Worm (Caenorhabditis elegans) whole organism, L4 larva: ENCODE measurements around the gene F59B2.15.

Experiments
- F10B5.3 ChIP-seq: sonication (generic microtip); optimal IDR thresholded peaks from 2 replicates; lab custom pipeline; 2016; ENCODE audit warnings: mild to moderate bottlenecking, missing genetic modification characterization, missing compliant biosample characterization
- R02D3.7 ChIP-seq: fragments of 150-350 bp; sonication (generic microtip); optimal IDR thresholded peaks from 3 replicates; lab custom pipeline; 2014; ENCODE audit warnings: missing biosample characterization, missing genetic modification characterization
- ZK337.2 ChIP-seq: fragments of 200-800 bp; sonication (Bioruptor generic); IDR thresholded peaks from 2 replicates; pipeline ENCODE4 v1.3.6; 2022; ENCODE audit warnings: missing genetic modification reagents, missing genetic modification characterization, missing compliant biosample characterization
- aha-1 ChIP-seq: fragments of 150-350 bp; peaks from one replicate; lab custom pipeline; 2014; ENCODE audit warnings: missing biosample characterization, missing genetic modification characterization
- aly-2 ChIP-seq: sonication (generic microtip); optimal IDR thresholded peaks from 2 replicates; lab custom pipeline; 2018; ENCODE audit warnings: missing biosample characterization, missing genetic modification characterization
- arid-1 ChIP-seq: fragments of 200-800 bp; sonication (Bioruptor generic); conservative IDR thresholded peaks from 2 replicates; pipeline ENCODE4 v1.3.6; 2022; ENCODE audit warnings: missing genetic modification reagents, missing genetic modification characterization, missing compliant biosample characterization
- ceh-28 ChIP-seq: fragments of 150-350 bp; optimal IDR thresholded peaks from 2 replicates; lab custom pipeline; 2014; ENCODE audit warnings: missing biosample characterization, missing genetic modification reagents, missing genetic modification characterization
- ceh-62 ChIP-seq: sonication (generic microtip); optimal IDR thresholded peaks from 2 replicates; lab custom pipeline; 2017; ENCODE audit warnings: missing biosample characterization, missing genetic modification characterization
- cey-2 ChIP-seq: sonication (generic microtip); optimal IDR thresholded peaks from 3 replicates; lab custom pipeline; 2017; ENCODE audit warnings: missing genetic modification characterization, mild to moderate bottlenecking, missing compliant biosample characterization, antibody characterized with exemption, borderline replicate concordance; ENCODE audit not compliant: insufficient read depth
- daf-12 ChIP-seq: fragments of 150-350 bp; optimal IDR thresholded peaks from 2 replicates; lab custom pipeline; 2014; ENCODE audit warnings: missing biosample characterization, missing genetic modification reagents, missing genetic modification characterization
- daf-19 ChIP-seq: fragments of 200-800 bp; sonication (Bioruptor generic); conservative IDR thresholded peaks from 2 replicates; pipeline ENCODE4 v1.3.6; 2022; ENCODE audit warnings: missing genetic modification characterization, missing compliant biosample characterization
- dmd-9 ChIP-seq: fragments of 200-800 bp; sonication (Bioruptor generic); IDR thresholded peaks from 2 replicates; pipeline ENCODE4 v1.3.6; 2022; ENCODE audit warnings: missing genetic modification reagents, missing genetic modification characterization, missing compliant biosample characterization
- dpl-1 ChIP-seq: fragments of 150-350 bp; optimal IDR thresholded peaks from 2 replicates; lab custom pipeline; 2014; ENCODE audit warnings: missing biosample characterization, missing genetic modification reagents, missing genetic modification characterization
- egl-27 ChIP-seq: sonication (generic microtip); optimal IDR thresholded peaks from 3 replicates; lab custom pipeline; 2017; ENCODE audit warnings: missing biosample characterization, missing genetic modification reagents, missing genetic modification characterization
- fos-1 ChIP-seq: fragments of 150-350 bp; optimal IDR thresholded peaks from 2 replicates; lab custom pipeline; 2014; ENCODE audit warnings: missing biosample characterization, missing genetic modification characterization
- hif-1 ChIP-seq, 2 experiments: sonication (generic microtip); optimal IDR thresholded peaks; 2 replicates each; lab custom pipeline; 2016 to 2017; ENCODE audit warnings: missing compliant biosample characterization in 2 of 2, missing genetic modification characterization in 2 of 2, missing genetic modification reagents in 2 of 2, missing genotype in 2 of 2, mild to moderate bottlenecking in 1 of 2
- hlh-11 ChIP-seq: fragments of 200-800 bp; sonication (Bioruptor generic); optimal IDR thresholded peaks from 2 replicates; lab custom pipeline; 2018; ENCODE audit warnings: mild to moderate bottlenecking, missing genetic modification characterization, missing compliant biosample characterization
- jun-1 ChIP-seq: fragments of 150-350 bp; optimal IDR thresholded peaks from 2 replicates; lab custom pipeline; 2014; ENCODE audit warnings: missing biosample characterization, missing genetic modification reagents, missing genetic modification characterization
- lin-13 ChIP-seq: fragments of 150-350 bp; optimal IDR thresholded peaks from 2 replicates; lab custom pipeline; 2014; ENCODE audit warnings: missing biosample characterization, missing genetic modification reagents, missing genetic modification characterization
- lin-29 ChIP-seq: fragments of 200-800 bp; sonication (Bioruptor generic); IDR thresholded peaks from 2 replicates; pipeline ENCODE4 v1.3.6; 2022; ENCODE audit warnings: missing genetic modification reagents, missing genetic modification characterization, missing compliant biosample characterization
- lin-39 ChIP-seq: fragments of 150-350 bp; optimal IDR thresholded peaks from 2 replicates; lab custom pipeline; 2014; ENCODE audit warnings: missing biosample characterization, missing genetic modification reagents, missing genetic modification characterization
- lsy-2 ChIP-seq, 2 experiments: fragments of 150-350 bp in 1 of 2; sonication (generic microtip) in 1 of 2; optimal IDR thresholded peaks; 2 replicates each; lab custom pipeline; 2014 to 2017; ENCODE audit warnings: missing biosample characterization in 2 of 2, missing genetic modification characterization in 2 of 2
- madf-5 ChIP-seq, 2 experiments: fragments of 200-800 bp; sonication (Bioruptor generic); IDR thresholded peaks; 2 replicates each; pipeline ENCODE4 v1.3.6; 2022; ENCODE audit warnings: missing compliant biosample characterization in 2 of 2, missing genetic modification characterization in 2 of 2
- mdl-1 ChIP-seq, 2 experiments: fragments of 150-350 bp in 1 of 2; sonication (generic microtip) in 1 of 2; optimal IDR thresholded peaks; 2 replicates each; lab custom pipeline; 2014 to 2017; ENCODE audit warnings: missing biosample characterization in 2 of 2, missing genetic modification characterization in 2 of 2
- mdt-29 ChIP-seq: fragments of 200-800 bp; sonication (Bioruptor generic); IDR thresholded peaks from 2 replicates; pipeline ENCODE4 v1.3.6; 2022; ENCODE audit warnings: missing genetic modification reagents, missing genetic modification characterization, missing compliant biosample characterization
- mxl-2 ChIP-seq: fragments of 200-800 bp; sonication (Bioruptor generic); conservative IDR thresholded peaks from 2 replicates; pipeline ENCODE4 v1.3.6; 2022; ENCODE audit warnings: missing genetic modification reagents, missing genetic modification characterization, missing compliant biosample characterization
- nhr-10 ChIP-seq: fragments of 150-350 bp; optimal IDR thresholded peaks from 2 replicates; lab custom pipeline; 2014; ENCODE audit warnings: missing biosample characterization, missing genetic modification characterization
- nhr-111 ChIP-seq: fragments of 200-800 bp; sonication (Bioruptor generic); optimal IDR thresholded peaks from 2 replicates; lab custom pipeline; 2018; ENCODE audit warnings: mild to moderate bottlenecking, missing genetic modification characterization, missing compliant biosample characterization
- nhr-41 ChIP-seq: fragments of 200-800 bp; sonication (Bioruptor generic); IDR thresholded peaks from 2 replicates; pipeline ENCODE4 v1.3.6; 2022; ENCODE audit warnings: missing genetic modification reagents, missing genetic modification characterization, missing compliant biosample characterization
- nhr-42 ChIP-seq: fragments of 200-800 bp; sonication (Bioruptor generic); IDR thresholded peaks from 2 replicates; pipeline ENCODE4 v1.3.6; 2022; ENCODE audit warnings: missing genetic modification characterization, missing compliant biosample characterization
- nhr-48 ChIP-seq: sonication (generic microtip); optimal IDR thresholded peaks from 2 replicates; lab custom pipeline; 2016; ENCODE audit warnings: mild to moderate bottlenecking, missing genetic modification characterization, missing compliant biosample characterization
- nhr-76 ChIP-seq: fragments of 150-350 bp; optimal IDR thresholded peaks from 2 replicates; lab custom pipeline; 2014; ENCODE audit warnings: missing biosample characterization, missing genetic modification characterization
- nhr-77 ChIP-seq: fragments of 150-350 bp; optimal IDR thresholded peaks from 2 replicates; lab custom pipeline; 2014; ENCODE audit warnings: missing biosample characterization, missing genetic modification characterization
- pqm-1 ChIP-seq: sonication (generic microtip); optimal IDR thresholded peaks from 2 replicates; lab custom pipeline; 2017; ENCODE audit warnings: missing biosample characterization, missing genetic modification characterization
- rbr-2 ChIP-seq: sonication (generic microtip); optimal IDR thresholded peaks from 2 replicates; lab custom pipeline; 2016; ENCODE audit warnings: missing genotype, missing genetic modification characterization, missing compliant biosample characterization
- sdz-12 ChIP-seq: fragments of 200-800 bp; sonication (Bioruptor generic); optimal IDR thresholded peaks from 2 replicates; lab custom pipeline; 2018; ENCODE audit warnings: mild to moderate bottlenecking, missing genetic modification characterization, missing compliant biosample characterization
- set-16 ChIP-seq: fragments of 200-800 bp; sonication (Bioruptor generic); IDR thresholded peaks from 2 replicates; pipeline ENCODE4 v1.3.6; 2022; ENCODE audit warnings: missing genetic modification reagents, missing genetic modification characterization, missing compliant biosample characterization
- skn-1 ChIP-seq: fragments of 150-350 bp; optimal IDR thresholded peaks from 2 replicates; lab custom pipeline; 2014; ENCODE audit warnings: missing biosample characterization, missing genetic modification characterization
- spr-1 ChIP-seq: sonication (generic microtip); optimal IDR thresholded peaks from 2 replicates; lab custom pipeline; 2016; ENCODE audit warnings: mild to moderate bottlenecking, missing genetic modification characterization, missing compliant biosample characterization
- tra-1 ChIP-seq: fragments of 200-800 bp; sonication (Bioruptor generic); IDR thresholded peaks from 2 replicates; pipeline ENCODE4 v1.3.6; 2022; ENCODE audit warnings: missing genetic modification reagents, missing genetic modification characterization, missing compliant biosample characterization
- unc-130 ChIP-seq: sonication (generic microtip); optimal IDR thresholded peaks from 2 replicates; lab custom pipeline; 2016; ENCODE audit warnings: missing genetic modification reagents, missing genetic modification characterization, missing compliant biosample characterization
- unc-39 ChIP-seq: sonication (generic microtip); optimal IDR thresholded peaks from 2 replicates; lab custom pipeline; 2017; ENCODE audit warnings: missing biosample characterization, missing genetic modification characterization
- unc-62 ChIP-seq, 3 experiments: fragments of 150-350 bp in 1 of 3; sonication (generic microtip); optimal IDR thresholded peaks in 2 of 3; peaks in 1 of 3; 1 replicate in 1 of 3; 2 replicates in 2 of 3; lab custom pipeline; 2014 to 2017; ENCODE audit warnings: missing biosample characterization in 3 of 3, missing genetic modification characterization in 3 of 3, missing genetic modification reagents in 3 of 3, missing genotype in 1 of 3
- zag-1 ChIP-seq: fragments of 150-350 bp; optimal IDR thresholded peaks from 2 replicates; lab custom pipeline; 2014; ENCODE audit warnings: missing biosample characterization, missing genetic modification characterization
- zfp-3 ChIP-seq: fragments of 200-800 bp; sonication (Bioruptor generic); conservative IDR thresholded peaks from 2 replicates; pipeline ENCODE4 v1.3.6; 2022; ENCODE audit warnings: missing genetic modification reagents, missing genetic modification characterization, missing compliant biosample characterization
- zip-11 ChIP-seq: fragments of 200-800 bp; sonication (Bioruptor generic); IDR thresholded peaks from 2 replicates; pipeline ENCODE4 v1.3.6; 2022; ENCODE audit warnings: missing genetic modification characterization, missing compliant biosample characterization

F59B2.15 gene

ce11 chrIII:9002545-9002944 lies at the start of gene F59B2.15, which contains the start of gene zif-1:
Gene F59B2.15 (minus strand): TSS chrIII:9002645.
Gene zif-1 (plus strand): TSS chrIII:9002779.
- TF ChIP-seq zip-11 (GFP tag; lab: Robert Waterston, UW) = no peak
- TF ChIP-seq, all 104 proteins: peak for 0

DNA sequence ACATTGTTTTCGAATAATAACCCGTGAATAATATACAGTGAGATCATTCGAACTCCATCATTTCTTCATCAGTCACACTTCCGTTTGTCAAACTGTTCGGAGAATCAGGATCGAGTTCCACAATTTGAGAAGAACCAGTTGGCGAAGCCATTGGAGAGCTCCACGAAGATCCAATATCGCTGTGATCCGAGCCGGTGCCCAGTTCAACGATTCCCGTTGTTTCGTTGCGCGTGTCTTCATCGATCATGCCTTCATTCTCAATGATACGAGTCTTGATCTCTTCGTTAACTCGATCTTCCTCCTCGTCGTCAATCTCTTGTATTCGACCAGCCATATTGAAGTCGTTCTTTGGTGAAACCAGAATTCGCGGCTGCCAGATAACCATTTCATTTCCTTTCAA lies 49.3 kb upstream of the F59B2.15 start:
- TF ChIP-seq zag-1 (tag; lab: Kevin White, UChicago) = no peak
- peak; percentile 49; the same call in 1 of the 2 replicates for TF ChIP-seq mxl-2 (GFP tag; lab: Robert Waterston, UW)
- 0 out of 2 replicates have a peak, but pooled peaks have one; percentile 54 for TF ChIP-seq ZK337.2 (GFP tag; lab: Robert Waterston, UW)
- TF ChIP-seq dpl-1 = no peak
- no peak for TF ChIP-seq lin-39 (tag; lab: Kevin White, UChicago)
- 0 out of 4 replicates have a peak, but pooled peaks of 1 of the 2 experiments have one; percentile 6 for TF ChIP-seq madf-5 (GFP tag; IDR thresholded peaks at IDR 0.05; lab: Robert Waterston, UW)
- no peak for TF ChIP-seq egl-27
- no peak for TF ChIP-seq nhr-76 (tag; lab: Kevin White, UChicago)
- TF ChIP-seq daf-12 (tag; lab: Kevin White, UChicago) = no peak
- TF ChIP-seq nhr-48 = no peak
- TF ChIP-seq lsy-2 (tag; optimal IDR thresholded peaks at IDR 0.05; lab: Kevin White, UChicago) = no peak
- no peak for TF ChIP-seq set-16 (GFP tag; lab: Robert Waterston, UW)
- 0 out of 2 replicates have a peak, but pooled peaks have one; percentile 9 for TF ChIP-seq tra-1 (GFP tag; lab: Robert Waterston, UW)
- TF ChIP-seq unc-39 (tag; lab: Kevin White, UChicago) = no peak

DNA sequence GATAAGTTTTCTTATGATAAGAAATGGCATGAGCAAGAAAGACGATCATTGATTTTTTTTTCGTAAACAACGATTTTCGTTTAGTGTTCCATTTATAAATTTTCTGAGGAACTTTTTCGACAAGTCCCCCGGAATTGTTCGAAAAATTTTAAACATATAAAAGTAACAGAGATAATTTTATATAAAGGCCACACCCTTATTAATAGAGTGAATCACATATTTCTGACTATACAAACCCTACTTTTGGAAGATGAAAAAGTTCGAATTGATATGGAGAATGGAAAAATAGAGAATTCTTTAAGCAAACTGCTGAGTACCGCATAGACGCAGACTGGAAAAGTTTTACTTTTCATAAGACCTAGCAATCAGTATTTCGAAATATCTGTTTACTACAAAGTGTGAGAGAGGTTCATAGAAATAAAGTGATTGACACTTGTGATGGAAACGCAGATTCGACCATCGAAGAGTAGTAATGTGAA lies 48.7 kb upstream of the F59B2.15 start:
- TF ChIP-seq unc-62 (GFP tag; optimal IDR thresholded peaks at IDR 0.05 in 1 of 2; lab: Kevin White, UChicago) = no peak
- TF ChIP-seq unc-62 (tag; optimal IDR thresholded peaks at IDR 0.05; lab: Kevin White, UChicago) = no peak
- peak; percentile 19 for TF ChIP-seq pqm-1
- TF ChIP-seq R02D3.7 (tag; lab: Kevin White, UChicago) = no peak
- TF ChIP-seq lin-29 = peak; percentile 53; the same call in 1 of the 2 replicates
- TF ChIP-seq unc-130 (GFP tag; lab: Kevin White, UChicago) = no peak
- TF ChIP-seq sdz-12 = peak; percentile 86
- peak; percentile 31 for TF ChIP-seq jun-1
- peak; percentile 76 for TF ChIP-seq lin-13
- TF ChIP-seq dmd-9 = no peak
- peak in 1 of 2 experiments; percentile 56 for TF ChIP-seq mdl-1 (tag; optimal IDR thresholded peaks at IDR 0.05; lab: Kevin White, UChicago)
- TF ChIP-seq cey-2 (tag; lab: Kevin White, UChicago) = peak; percentile 41
- peak; percentile 36 for TF ChIP-seq ceh-28 (tag; lab: Kevin White, UChicago)
- TF ChIP-seq fos-1 (tag; lab: Kevin White, UChicago) = no peak
- TF ChIP-seq F10B5.3 (tag; lab: Kevin White, UChicago) = no peak
- peak; percentile 31; the same call in 1 of the 2 replicates for TF ChIP-seq daf-19
- peak in 1 of 2 experiments; percentile 37 for TF ChIP-seq hif-1 (tag; optimal IDR thresholded peaks at IDR 0.05; lab: Kevin White, UChicago)
- no peak; the same call in none of the 2 replicates for TF ChIP-seq nhr-42 (GFP tag; lab: Robert Waterston, UW)
- TF ChIP-seq dpl-1 = peak; percentile 51
- TF ChIP-seq nhr-111 (GFP tag; lab: Kevin White, UChicago) = peak; percentile 58
- TF ChIP-seq nhr-77 (tag; lab: Kevin White, UChicago) = peak; percentile 75
- TF ChIP-seq madf-5 (GFP tag; IDR thresholded peaks at IDR 0.05; lab: Robert Waterston, UW) = peak in 1 of 2 experiments; percentile 4; a peak in 1 of 4 replicates
- no peak for TF ChIP-seq egl-27
- TF ChIP-seq skn-1 (tag; lab: Kevin White, UChicago) = no peak
- peak; percentile 98 for TF ChIP-seq aha-1 (tag; lab: Kevin White, UChicago)
- peak; percentile 87 for TF ChIP-seq tra-1 (GFP tag; lab: Robert Waterston, UW)
- TF ChIP-seq aly-2 (tag; lab: Kevin White, UChicago) = no peak
- peak; percentile 31 for TF ChIP-seq nhr-10 (tag; lab: Kevin White, UChicago)
- TF ChIP-seq mdt-29 (GFP tag; lab: Robert Waterston, UW) = peak; percentile 85
- no peak for TF ChIP-seq ceh-62 (tag; lab: Kevin White, UChicago)
- peak; percentile 27 for TF ChIP-seq spr-1 (tag; lab: Kevin White, UChicago)
- TF ChIP-seq arid-1 (GFP tag; lab: Robert Waterston, UW) = 0 out of 2 replicates have a peak, but pooled peaks have one; percentile 57
- TF ChIP-seq nhr-41 (GFP tag; lab: Robert Waterston, UW) = 0 out of 2 replicates have a peak, but pooled peaks have one; percentile 43
- peak; percentile 98 for TF ChIP-seq zfp-3 (GFP tag; lab: Robert Waterston, UW)
- TF ChIP-seq hlh-11 (tag; lab: Kevin White, UChicago) = peak; percentile 85
- TF ChIP-seq unc-39 (tag; lab: Kevin White, UChicago) = no peak
- peak; percentile 53 for TF ChIP-seq rbr-2 (tag; lab: Kevin White, UChicago)
